Worm (Caenorhabditis elegans): Measurements from ENCODE around the gene F47G9.4.

F47G9.4 gene

ce11 chrV:11312904-11313303 lies 8.7 kb downstream of the F47G9.4 start:
- TF ChIP-seq elt-1 (tag; optimal IDR thresholded peaks at IDR 0.05; ENCODE audit: borderline replicate concordance, insufficient read depth) (no peak), mep-1 (tag; optimal IDR thresholded peaks at IDR 0.05) (no peak), ces-1 (GFP tag; optimal IDR thresholded peaks at IDR 0.05) (no peak), hlh-1 (tag; optimal IDR thresholded peaks at IDR 0.05) (no peak), sem-2 (GFP tag; optimal IDR thresholded peaks at IDR 0.05) (no peak), flh-1 (GFP tag; optimal IDR thresholded peaks at IDR 0.05) (no peak)

ce11 chrV:11311013-11311472 lies 10.6 kb downstream of the F47G9.4 start, which contains the start of gene T03F7.7:
Gene T03F7.7, plus strand, starts transcription at chrV:11311422.
- no peak for TF ChIP-seq unc-39 (tag; optimal IDR thresholded peaks at IDR 0.05)
- no peak for TF ChIP-seq unc-62 (GFP tag; optimal IDR thresholded peaks at IDR 0.05)
- TF ChIP-seq blmp-1 (tag; optimal IDR thresholded peaks at IDR 0.05), result no peak
- no peak for TF ChIP-seq pha-4 (tag; optimal IDR thresholded peaks at IDR 0.05)
- TF ChIP-seq tbx-8 (GFP tag; optimal IDR thresholded peaks at IDR 0.05), result no peak
- no peak for TF ChIP-seq lsy-2 (tag; optimal IDR thresholded peaks at IDR 0.05)

- no peak for TF ChIP-seq cnd-1 (tag; optimal IDR thresholded peaks at IDR 0.05)
- TF ChIP-seq nhr-12 (tag; optimal IDR thresholded peaks at IDR 0.05), result no peak
- no peak for TF ChIP-seq mls-2 (tag; optimal IDR thresholded peaks at IDR 0.05)
- TF ChIP-seq elt-3 (tag; optimal IDR thresholded peaks at IDR 0.05), result no peak
- TF ChIP-seq lsy-2 (tag; optimal IDR thresholded peaks at IDR 0.05), result no peak
- no peak for TF ChIP-seq M03D4.4 (tag; optimal IDR thresholded peaks at IDR 0.05)
- no peak for TF ChIP-seq lin-13 (tag; optimal IDR thresholded peaks at IDR 0.05)
- no peak for TF ChIP-seq sem-2 (GFP tag; optimal IDR thresholded peaks at IDR 0.05)
- TF ChIP-seq ztf-11 (tag; optimal IDR thresholded peaks at IDR 0.05), result no peak
- peak; percentile 64 for TF ChIP-seq hlh-1 (tag; optimal IDR thresholded peaks at IDR 0.05)
- TF ChIP-seq ceh-43 (GFP tag; optimal IDR thresholded peaks at IDR 0.05), result no peak
- TF ChIP-seq nhr-2 (tag; optimal IDR thresholded peaks at IDR 0.05), result no peak
- no peak for TF ChIP-seq nhr-28 (tag; optimal IDR thresholded peaks at IDR 0.05)
- TF ChIP-seq unc-62 (GFP tag; optimal IDR thresholded peaks at IDR 0.05), result peak; percentile 79
- TF ChIP-seq ham-2 (GFP tag; optimal IDR thresholded peaks at IDR 0.05), result no peak
- no peak for TF ChIP-seq pha-4 (tag; optimal IDR thresholded peaks at IDR 0.05)
- TF ChIP-seq mab-5 (tag; optimal IDR thresholded peaks at IDR 0.05), result no peak
- TF ChIP-seq unc-120 (tag; optimal IDR thresholded peaks at IDR 0.05; ENCODE audit: poor library complexity, severe bottlenecking), result peak; percentile 66
- TF ChIP-seq nhr-237 (tag; optimal IDR thresholded peaks at IDR 0.05), result no peak
- TF ChIP-seq ceh-39 (tag; optimal IDR thresholded peaks at IDR 0.05), result no peak
Observed at ce11 chrV:11308915-11309314, 12.7 kb downstream of the F47G9.4 start.

ce11 chrV:11308346-11308745 lies 13.3 kb downstream of the F47G9.4 start, which contains the start of gene snf-11:
Gene snf-11, minus strand, starts transcription at chrV:11308446.
- no peak for TF ChIP-seq hlh-1 (tag; optimal IDR thresholded peaks at IDR 0.05)
- TF ChIP-seq nhr-76 (tag; optimal IDR thresholded peaks at IDR 0.05), result no peak

- peak; percentile 1 for TF ChIP-seq hlh-1 (tag; optimal IDR thresholded peaks at IDR 0.05)
- TF ChIP-seq ham-2 (GFP tag; optimal IDR thresholded peaks at IDR 0.05), result no peak
- TF ChIP-seq mab-5 (tag; optimal IDR thresholded peaks at IDR 0.05), result peak; percentile 72
- peak; percentile 87 for TF ChIP-seq unc-120 (tag; optimal IDR thresholded peaks at IDR 0.05; ENCODE audit: poor library complexity, severe bottlenecking)
- TF ChIP-seq unc-62 (GFP tag; optimal IDR thresholded peaks at IDR 0.05), result peak; percentile 98
Observed at ce11 chrV:11307781-11308180, 13.8 kb downstream of the F47G9.4 start.

ce11 chrV:11304879-11305278 lies 16.7 kb downstream of the F47G9.4 start, which contains the start of gene srh-45:
Gene srh-45, minus strand, starts transcription at chrV:11304979.
- no peak for TF ChIP-seq nhr-12 (tag; optimal IDR thresholded peaks at IDR 0.05)

- TF ChIP-seq lin-13 (tag; optimal IDR thresholded peaks at IDR 0.05) (no peak), flh-1 (GFP tag; optimal IDR thresholded peaks at IDR 0.05) (no peak)
Observed at ce11 chrV:11304200-11304599, 17.4 kb downstream of the F47G9.4 start.

All from whole organism, mixed stage, embryonic.